Worm (Caenorhabditis elegans) whole organism, L1 larva: Measurements from ENCODE around the gene B0478.3.

Experiments
- aha-1 ChIP-seq: fragments of 150-350 bp; optimal IDR thresholded peaks from 2 replicates; lab custom pipeline; 2014; ENCODE audit warnings: missing biosample characterization, missing genetic modification characterization
- alr-1 ChIP-seq: fragments of 200-800 bp; sonication (Bioruptor generic); optimal IDR thresholded peaks from 2 replicates; lab custom pipeline; 2018; ENCODE audit warnings: borderline replicate concordance, mild to moderate bottlenecking, missing genetic modification characterization, missing compliant biosample characterization
- elt-3 ChIP-seq, 6 experiments: fragments of 150-350 bp in 1 of 6; sonication (generic microtip); optimal IDR thresholded peaks; 2 replicates each; lab custom pipeline; 2017 to 2018; ENCODE audit warnings: missing biosample characterization in 6 of 6, missing genetic modification characterization in 6 of 6, inconsistent platforms in 1 of 6
- fkh-10 ChIP-seq: sonication (generic microtip); optimal IDR thresholded peaks from 2 replicates; lab custom pipeline; 2017; ENCODE audit warnings: missing biosample characterization, missing genetic modification reagents, missing genetic modification characterization
- mef-2 ChIP-seq: fragments of 150-350 bp; optimal IDR thresholded peaks from 2 replicates; lab custom pipeline; 2014; ENCODE audit warnings: missing biosample characterization, missing genetic modification characterization
- nhr-237 ChIP-seq: fragments of 150-350 bp; optimal IDR thresholded peaks from 2 replicates; lab custom pipeline; 2014; ENCODE audit warnings: missing biosample characterization, missing genetic modification characterization
- skn-1 ChIP-seq: fragments of 150-350 bp; optimal IDR thresholded peaks from 2 replicates; lab custom pipeline; 2014; ENCODE audit warnings: missing biosample characterization, missing genetic modification characterization
- snu-23 ChIP-seq: sonication (generic microtip); optimal IDR thresholded peaks from 2 replicates; lab custom pipeline; 2016; ENCODE audit warnings: missing genetic modification characterization, missing compliant biosample characterization
- sup-37 ChIP-seq: fragments of 200-800 bp; sonication (Bioruptor generic); optimal IDR thresholded peaks from 2 replicates; lab custom pipeline; 2018; ENCODE audit warnings: mild to moderate bottlenecking, missing genetic modification characterization, missing compliant biosample characterization
- tbx-2 ChIP-seq: sonication (generic microtip); optimal IDR thresholded peaks from 2 replicates; lab custom pipeline; 2016; ENCODE audit warnings: missing genetic modification characterization, missing compliant biosample characterization
- zag-1 ChIP-seq: fragments of 150-350 bp; optimal IDR thresholded peaks from 2 replicates; lab custom pipeline; 2014; ENCODE audit warnings: missing biosample characterization, missing genetic modification characterization

- TF ChIP-seq elt-3 (tag; optimal IDR thresholded peaks at IDR 0.05; lab: Kevin White, UChicago) (peak in 1 of 6 experiments; percentile 85), zag-1 (tag; lab: Kevin White, UChicago) (peak; percentile 23), fkh-10 (peak; percentile 37), mef-2 (peak; percentile 37), aha-1 (tag; lab: Kevin White, UChicago) (peak; percentile 4), sup-37 (peak; percentile 1), skn-1 (tag; lab: Kevin White, UChicago) (peak; percentile 93), tbx-2 (tag; lab: Kevin White, UChicago) (peak; percentile 88), alr-1 (no peak), nhr-237 (tag; lab: Kevin White, UChicago) (peak; percentile 48), snu-23 (GFP tag; lab: Kevin White, UChicago) (peak; percentile 93)
These were observed 45.1 kb downstream of the B0478.3 start, which contains the start of gene ruvb-2 for ce11 chrIV:6919318-6919717.
